Worm (Caenorhabditis elegans) whole organism, late embryonic: Measurements from ENCODE around the gene ckb-2.
A peak's percentile ranks its signal among the peaks of the same experiment; 100 is the strongest.

ENCODE experiments used
- C38D4.7 ChIP-seq: fragments of 200-800 bp; sonication (Bioruptor generic); optimal IDR thresholded peaks from 2 replicates; lab custom pipeline; 2018; ENCODE audit warnings: mild to moderate bottlenecking, missing genetic modification characterization, moderate library complexity, missing compliant biosample characterization
- F13H6.1 ChIP-seq: sonication (generic microtip); optimal IDR thresholded peaks from 2 replicates; lab custom pipeline; 2016; ENCODE audit warnings: missing genetic modification characterization, missing compliant biosample characterization
- T23F11.4 ChIP-seq: fragments of 200-800 bp; sonication (Bioruptor generic); optimal IDR thresholded peaks from 2 replicates; lab custom pipeline; 2018; ENCODE audit warnings: mild to moderate bottlenecking, missing genetic modification characterization, missing compliant biosample characterization
- Y22D7AL.16 ChIP-seq: sonication (generic microtip); optimal IDR thresholded peaks from 2 replicates; lab custom pipeline; 2016; ENCODE audit warnings: missing genetic modification characterization, missing compliant biosample characterization
- ahr-1 ChIP-seq: sonication (generic microtip); optimal IDR thresholded peaks from 2 replicates; lab custom pipeline; 2016; ENCODE audit warnings: missing genetic modification characterization, missing compliant biosample characterization
- ceh-14 ChIP-seq: sonication (generic microtip); optimal IDR thresholded peaks from 2 replicates; lab custom pipeline; 2016; ENCODE audit warnings: missing genotype, missing genetic modification characterization, missing compliant biosample characterization
- ceh-18 ChIP-seq: sonication (generic microtip); optimal IDR thresholded peaks from 2 replicates; lab custom pipeline; 2016; ENCODE audit warnings: missing genetic modification characterization, missing compliant biosample characterization
- ceh-2 ChIP-seq: sonication (generic microtip); optimal IDR thresholded peaks from 2 replicates; lab custom pipeline; 2016; ENCODE audit warnings: missing genotype, missing genetic modification characterization, missing compliant biosample characterization
- ceh-24 ChIP-seq: sonication (generic microtip); optimal IDR thresholded peaks from 2 replicates; lab custom pipeline; 2016; ENCODE audit warnings: mild to moderate bottlenecking, missing genetic modification characterization, missing compliant biosample characterization
- ceh-34 ChIP-seq: sonication (generic microtip); optimal IDR thresholded peaks from 2 replicates; lab custom pipeline; 2016; ENCODE audit warnings: mild to moderate bottlenecking, missing genetic modification characterization, missing compliant biosample characterization
- elt-4 ChIP-seq: sonication (generic microtip); optimal IDR thresholded peaks from 2 replicates; lab custom pipeline; 2016; ENCODE audit warnings: missing genetic modification characterization, missing compliant biosample characterization
- fax-1 ChIP-seq: sonication (generic microtip); optimal IDR thresholded peaks from 2 replicates; lab custom pipeline; 2016; ENCODE audit warnings: missing genotype, missing genetic modification characterization, missing compliant biosample characterization
- fkh-6 ChIP-seq: sonication (generic microtip); optimal IDR thresholded peaks from 2 replicates; lab custom pipeline; 2016; ENCODE audit warnings: missing genetic modification characterization, missing compliant biosample characterization
- gmeb-2 ChIP-seq: sonication (generic microtip); optimal IDR thresholded peaks from 2 replicates; lab custom pipeline; 2016; ENCODE audit warnings: missing genetic modification characterization, inconsistent platforms, missing compliant biosample characterization
- hlh-15 ChIP-seq: sonication (generic microtip); optimal IDR thresholded peaks from 2 replicates; lab custom pipeline; 2016; ENCODE audit warnings: missing genetic modification characterization, missing compliant biosample characterization
- hlh-30 ChIP-seq: sonication (generic microtip); optimal IDR thresholded peaks from 2 replicates; lab custom pipeline; 2017; ENCODE audit warnings: antibody characterized with exemption, missing genetic modification characterization, missing compliant biosample characterization; ENCODE audit not compliant: insufficient read depth
- hlh-8 ChIP-seq: sonication (generic microtip); optimal IDR thresholded peaks from 2 replicates; lab custom pipeline; 2016; ENCODE audit warnings: missing genotype, missing genetic modification characterization, missing compliant biosample characterization
- lim-6 ChIP-seq: sonication (generic microtip); optimal IDR thresholded peaks from 2 replicates; lab custom pipeline; 2016; ENCODE audit warnings: missing genetic modification characterization, missing compliant biosample characterization
- lin-11 ChIP-seq: fragments of 200-800 bp; sonication (Bioruptor generic); optimal IDR thresholded peaks from 2 replicates; lab custom pipeline; 2018; ENCODE audit warnings: mild to moderate bottlenecking, missing genetic modification characterization, missing compliant biosample characterization
- madf-2 ChIP-seq: sonication (generic microtip); optimal IDR thresholded peaks from 2 replicates; lab custom pipeline; 2017; ENCODE audit warnings: missing genetic modification characterization, missing compliant biosample characterization
- mec-3 ChIP-seq: sonication (generic microtip); optimal IDR thresholded peaks from 2 replicates; lab custom pipeline; 2016; ENCODE audit warnings: borderline replicate concordance, missing genetic modification characterization, missing compliant biosample characterization
- nfya-1 ChIP-seq: sonication (generic microtip); optimal IDR thresholded peaks from 2 replicates; lab custom pipeline; 2017; ENCODE audit warnings: missing genetic modification characterization, mild to moderate bottlenecking, missing compliant biosample characterization, antibody characterized with exemption, moderate library complexity
- nhr-232 ChIP-seq: sonication (generic microtip); optimal IDR thresholded peaks from 2 replicates; lab custom pipeline; 2016; ENCODE audit warnings: missing genetic modification characterization, missing compliant biosample characterization
- pag-3 ChIP-seq: sonication (generic microtip); optimal IDR thresholded peaks from 2 replicates; lab custom pipeline; 2016; ENCODE audit warnings: missing compliant biosample characterization, missing genetic modification characterization, borderline replicate concordance
- pat-9 ChIP-seq: fragments of 200-800 bp; sonication (Bioruptor generic); optimal IDR thresholded peaks from 2 replicates; lab custom pipeline; 2018; ENCODE audit warnings: mild to moderate bottlenecking, missing genetic modification characterization, moderate library complexity, missing compliant biosample characterization
- pax-1 ChIP-seq: fragments of 150-350 bp; optimal IDR thresholded peaks from 2 replicates; lab custom pipeline; 2014; ENCODE audit warnings: missing biosample characterization, missing genetic modification characterization
- pha-2 ChIP-seq: sonication (generic microtip); optimal IDR thresholded peaks from 2 replicates; lab custom pipeline; 2017; ENCODE audit warnings: mild to moderate bottlenecking, missing genetic modification characterization, missing compliant biosample characterization
- pros-1 ChIP-seq: fragments of 150-350 bp; optimal IDR thresholded peaks from 2 replicates; lab custom pipeline; 2014; ENCODE audit warnings: missing biosample characterization, missing genetic modification reagents, missing genetic modification characterization
- rnt-1 ChIP-seq: sonication (generic microtip); optimal IDR thresholded peaks from 2 replicates; lab custom pipeline; 2016; ENCODE audit warnings: missing genetic modification characterization, missing compliant biosample characterization
- sdc-2 ChIP-seq: sonication (generic microtip); optimal IDR thresholded peaks from 2 replicates; lab custom pipeline; 2016; ENCODE audit warnings: missing genotype, missing genetic modification characterization, missing compliant biosample characterization
- sox-2 ChIP-seq: fragments of 200-800 bp; sonication (Bioruptor generic); IDR thresholded peaks from 2 replicates; pipeline ENCODE4 v1.3.6; 2022; ENCODE audit warnings: missing genetic modification reagents, missing genetic modification characterization, missing compliant biosample characterization
- sox-4 ChIP-seq: sonication (generic microtip); optimal IDR thresholded peaks from 2 replicates; lab custom pipeline; 2017; ENCODE audit warnings: mild to moderate bottlenecking, missing genetic modification characterization, inconsistent platforms, missing compliant biosample characterization
- syd-9 ChIP-seq: sonication (generic microtip); optimal IDR thresholded peaks from 2 replicates; lab custom pipeline; 2016; ENCODE audit warnings: mild to moderate bottlenecking, missing genetic modification characterization, moderate library complexity, missing compliant biosample characterization
- tbx-7 ChIP-seq: sonication (generic microtip); optimal IDR thresholded peaks from 2 replicates; lab custom pipeline; 2016; ENCODE audit warnings: missing genotype, missing genetic modification characterization, missing compliant biosample characterization
- unc-3 ChIP-seq, 2 experiments: fragments of 200-800 bp in 1 of 2; sonication (Bioruptor generic) in 1 of 2; sonication (generic microtip) in 1 of 2; conservative IDR thresholded peaks in 1 of 2; optimal IDR thresholded peaks in 1 of 2; 2 replicates each; pipeline versions ENCODE4 v1.3.6 to Lab custom; 2016 to 2022; ENCODE audit warnings: missing compliant biosample characterization in 2 of 2, missing genetic modification characterization in 2 of 2, missing genetic modification reagents in 1 of 2
- unc-42 ChIP-seq: sonication (generic microtip); optimal IDR thresholded peaks from 2 replicates; lab custom pipeline; 2016; ENCODE audit warnings: missing genotype, missing genetic modification characterization, missing compliant biosample characterization
- unc-55 ChIP-seq: sonication (generic microtip); optimal IDR thresholded peaks from 2 replicates; lab custom pipeline; 2017; ENCODE audit warnings: missing biosample characterization, missing genetic modification reagents, missing genetic modification characterization
- unc-86 ChIP-seq: sonication (generic microtip); optimal IDR thresholded peaks from 2 replicates; lab custom pipeline; 2016; ENCODE audit warnings: missing genetic modification characterization, missing compliant biosample characterization
- zip-5 ChIP-seq: sonication (generic microtip); optimal IDR thresholded peaks from 2 replicates; lab custom pipeline; 2016; ENCODE audit warnings: missing genetic modification characterization, missing compliant biosample characterization

ckb-2 gene

ce11 chrIII:4367649-4368048, at the start of gene ckb-2:
ckb-2 (plus strand) TSS chrIII:4367949.
- no peak for TF ChIP-seq pha-2 (tag; lab: Kevin White, UChicago)
- TF ChIP-seq unc-42: no peak
- TF ChIP-seq sdc-2: no peak
- no peak for TF ChIP-seq syd-9 (tag; lab: Kevin White, UChicago)
- no peak for TF ChIP-seq ceh-2 (tag; lab: Kevin White, UChicago)
- TF ChIP-seq unc-55: no peak
- no peak for TF ChIP-seq ahr-1 (tag; lab: Kevin White, UChicago)

ce11 chrIII:4320113-4320512, 47.6 kb upstream of the ckb-2 start, which contains the start of gene H38K22.6:
H38K22.6 (plus strand) TSS chrIII:4320413.
- TF ChIP-seq ceh-24 (no peak), sox-4 (tag; lab: Kevin White, UChicago) (no peak), nhr-232 (tag; lab: Kevin White, UChicago) (no peak), madf-2 (tag; lab: Kevin White, UChicago) (no peak), elt-4 (no peak)

- TF ChIP-seq pag-3 (tag; lab: Kevin White, UChicago) (no peak), F13H6.1 (no peak), sox-2 (GFP tag; lab: Robert Waterston, UW) (no peak), pat-9 (tag; lab: Kevin White, UChicago) (no peak), ceh-2 (tag; lab: Kevin White, UChicago) (no peak), tbx-7 (tag; lab: Kevin White, UChicago) (no peak), zip-5 (tag; lab: Kevin White, UChicago) (no peak), T23F11.4 (GFP tag; lab: Kevin White, UChicago) (no peak), nfya-1 (tag; lab: Kevin White, UChicago) (no peak), rnt-1 (tag; lab: Kevin White, UChicago) (no peak), Y22D7AL.16 (tag; lab: Kevin White, UChicago) (no peak), pax-1 (tag; lab: Kevin White, UChicago) (no peak), lin-11 (no peak), unc-3 (GFP tag; conservative IDR thresholded peaks at IDR 0.05; lab: Robert Waterston, UW) (no peak), unc-3 (tag; optimal IDR thresholded peaks at IDR 0.05; lab: Kevin White, UChicago) (no peak), elt-4 (no peak), unc-42 (no peak), ceh-24 (no peak), mec-3 (no peak), ceh-34 (tag; lab: Kevin White, UChicago) (no peak), fax-1 (tag; lab: Kevin White, UChicago) (no peak)
Measured at ce11 chrIII:4321399-4321798, 46.4 kb upstream of the ckb-2 start, which contains the start of gene H38K22.7. H38K22.7 (plus strand) TSS chrIII:4321699.

- TF ChIP-seq gmeb-2 (tag; lab: Kevin White, UChicago): no peak
- TF ChIP-seq ceh-14 (tag; lab: Kevin White, UChicago): peak; percentile 12
- TF ChIP-seq sox-2 (GFP tag; lab: Robert Waterston, UW): no peak
- no peak for TF ChIP-seq unc-86 (tag; lab: Kevin White, UChicago)
- TF ChIP-seq fkh-6 (tag; lab: Kevin White, UChicago): no peak
- TF ChIP-seq hlh-8 (tag; lab: Kevin White, UChicago): no peak
- TF ChIP-seq lim-6: no peak
- no peak for TF ChIP-seq pros-1 (tag; lab: Kevin White, UChicago)
- no peak for TF ChIP-seq hlh-30 (tag; lab: Kevin White, UChicago)
- TF ChIP-seq C38D4.7 (GFP tag; lab: Kevin White, UChicago): no peak
- no peak for TF ChIP-seq zip-5 (tag; lab: Kevin White, UChicago)
- TF ChIP-seq ahr-1 (tag; lab: Kevin White, UChicago): no peak
- peak; percentile 21 for TF ChIP-seq unc-42
- TF ChIP-seq mec-3: no peak
- peak; percentile 8 for TF ChIP-seq nfya-1 (tag; lab: Kevin White, UChicago)
- TF ChIP-seq ceh-34 (tag; lab: Kevin White, UChicago): no peak
- TF ChIP-seq ceh-18 (tag; lab: Kevin White, UChicago): peak; percentile 22
- no peak for TF ChIP-seq hlh-15 (tag; lab: Kevin White, UChicago)
Measured at ce11 chrIII:4323120-4323519, 44.6 kb upstream of the ckb-2 start.
